Fruit fly (Drosophila melanogaster): ENCODE measurements around the gene Lmpt.

Lmpt gene

DNA sequence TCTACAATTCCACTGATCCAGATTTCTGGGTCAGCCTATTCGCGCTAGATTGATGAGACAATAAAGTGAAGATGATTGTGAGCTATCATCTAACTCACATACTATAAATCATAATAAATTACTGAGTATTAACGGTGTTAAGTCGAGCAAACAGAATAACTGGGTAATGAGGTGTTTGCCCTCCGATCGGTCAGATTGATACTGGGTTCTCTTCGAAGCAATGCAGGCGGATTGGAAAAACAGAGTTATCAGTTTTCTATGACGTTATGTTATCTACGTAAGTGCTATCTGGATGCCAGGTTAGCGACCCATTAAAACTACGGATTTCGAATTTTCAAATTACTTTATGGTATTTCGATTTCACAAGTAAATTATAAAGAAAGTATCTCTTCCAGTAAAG is 26.8 kb downstream of the Lmpt start:
- TF ChIP-seq fru (GFP tag; optimal IDR thresholded peaks at IDR 0.05) = no peak
- no peak for TF ChIP-seq foxo (GFP tag; optimal IDR thresholded peaks at IDR 0.05)
- TF ChIP-seq Hr78 (GFP tag; optimal IDR thresholded peaks at IDR 0.05) = no peak
- TF ChIP-seq sv (GFP tag; optimal IDR thresholded peaks at IDR 0.05) = no peak
- no peak for TF ChIP-seq Abd-B (GFP tag; optimal IDR thresholded peaks at IDR 0.05)
- no peak for TF ChIP-seq brk (GFP tag; optimal IDR thresholded peaks at IDR 0.05)
- TF ChIP-seq dmrt93B (GFP tag; optimal IDR thresholded peaks at IDR 0.05) = no peak

DNA sequence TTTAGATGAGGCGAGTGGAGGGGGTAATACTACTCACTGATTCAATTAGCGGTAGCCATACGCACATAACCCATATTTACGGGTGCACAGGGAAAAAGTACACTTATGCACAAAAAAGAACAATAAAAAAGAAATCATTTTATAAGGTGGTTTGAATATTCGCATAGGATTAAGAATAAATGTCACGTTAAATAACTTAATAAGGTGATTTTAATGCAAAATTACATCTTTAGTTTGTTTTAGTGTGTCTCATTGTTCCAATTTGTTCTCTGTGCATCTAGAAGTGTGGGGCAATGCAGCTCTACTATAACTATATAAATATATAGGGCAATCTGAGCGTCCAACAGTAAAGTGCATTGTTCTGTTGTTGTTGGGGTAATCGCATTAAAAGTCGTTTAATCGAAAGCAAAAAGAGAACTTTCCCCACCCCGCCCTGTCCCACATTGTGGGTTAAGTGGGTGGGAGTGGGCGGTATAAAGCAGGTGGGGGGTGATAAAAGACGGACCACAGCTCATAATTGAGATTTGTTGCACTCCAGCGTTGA is 27.7 kb downstream of the Lmpt start:
- TF ChIP-seq br (GFP tag; optimal IDR thresholded peaks at IDR 0.05) (no peak), GATAd (GFP tag; optimal IDR thresholded peaks at IDR 0.05) (no peak), pan (optimal IDR thresholded peaks at IDR 0.05) (no peak), foxo (GFP tag; optimal IDR thresholded peaks at IDR 0.05) (no peak), Hr83 (GFP tag; optimal IDR thresholded peaks at IDR 0.05; ENCODE audit: poor library complexity, severe bottlenecking) (no peak), N (GFP tag; optimal IDR thresholded peaks at IDR 0.05) (no peak), tai (GFP tag; optimal IDR thresholded peaks at IDR 0.05) (no peak), dl (GFP tag; optimal IDR thresholded peaks at IDR 0.05; ENCODE audit: insufficient read depth in 1 of 2, partially characterized antibody in 2 of 2) (no peak), ey (GFP tag; optimal IDR thresholded peaks at IDR 0.05) (no peak), Hr78 (GFP tag; optimal IDR thresholded peaks at IDR 0.05) (no peak), Dfd (GFP tag; optimal IDR thresholded peaks at IDR 0.05) (no peak), CG32264 (GFP tag; optimal IDR thresholded peaks at IDR 0.05) (no peak), OdsH (GFP tag; optimal IDR thresholded peaks at IDR 0.05) (no peak), fru (GFP tag; optimal IDR thresholded peaks at IDR 0.05) (no peak), Sp1 (GFP tag; optimal IDR thresholded peaks at IDR 0.05) (no peak), dsf (GFP tag; optimal IDR thresholded peaks at IDR 0.05; ENCODE audit: borderline replicate concordance) (no peak), Jra (GFP tag; optimal IDR thresholded peaks at IDR 0.05) (no peak), rgr (GFP tag; optimal IDR thresholded peaks at IDR 0.05) (no peak)

DNA sequence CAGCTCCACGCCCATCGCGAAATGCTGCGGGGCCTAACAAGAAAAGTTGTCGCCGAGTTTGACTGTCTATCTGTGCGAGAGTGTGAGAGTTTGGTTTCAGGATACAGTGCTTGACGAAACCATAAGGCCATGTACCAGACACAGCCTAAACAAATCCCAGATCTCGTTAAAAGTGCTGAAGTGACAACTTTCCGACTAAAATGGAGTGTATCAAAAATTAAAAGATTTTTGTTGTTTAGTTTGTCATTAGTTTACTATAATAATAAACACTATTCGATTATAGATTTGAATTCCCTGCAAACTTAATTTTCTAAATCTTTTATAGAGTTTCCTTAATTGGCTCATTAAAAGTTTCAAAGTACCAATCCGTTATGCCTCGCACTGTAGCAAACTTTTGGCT is 28.6 kb downstream of the Lmpt start:
- no peak for TF ChIP-seq h (GFP tag; optimal IDR thresholded peaks at IDR 0.05)
- no peak for TF ChIP-seq sv (GFP tag; optimal IDR thresholded peaks at IDR 0.05)
- TF ChIP-seq jim (GFP tag; optimal IDR thresholded peaks at IDR 0.05) = no peak
- no peak for TF ChIP-seq woc (GFP tag; optimal IDR thresholded peaks at IDR 0.05)
- TF ChIP-seq rgr (GFP tag; optimal IDR thresholded peaks at IDR 0.05) = no peak
- TF ChIP-seq Rel (GFP tag; optimal IDR thresholded peaks at IDR 0.05) = no peak
- TF ChIP-seq Rel (tag; optimal IDR thresholded peaks at IDR 0.05) = no peak
- no peak for TF ChIP-seq Hnf4 (GFP tag; optimal IDR thresholded peaks at IDR 0.05)
- no peak for TF ChIP-seq dl (GFP tag; optimal IDR thresholded peaks at IDR 0.05; ENCODE audit: insufficient read depth in 1 of 2, partially characterized antibody in 2 of 2)
- TF ChIP-seq CrebA (GFP tag; optimal IDR thresholded peaks at IDR 0.05; ENCODE audit: borderline replicate concordance) = no peak
- TF ChIP-seq Abd-B (GFP tag; optimal IDR thresholded peaks at IDR 0.05) = no peak
- no peak for TF ChIP-seq lola (GFP tag; optimal IDR thresholded peaks at IDR 0.05)
- no peak for TF ChIP-seq Dfd (GFP tag; optimal IDR thresholded peaks at IDR 0.05)
- TF ChIP-seq foxo (GFP tag; optimal IDR thresholded peaks at IDR 0.05) = no peak
- TF ChIP-seq ey (GFP tag; optimal IDR thresholded peaks at IDR 0.05) = no peak

dm6 chr3L:16896408-16896807 is 31.3 kb downstream of the Lmpt start:
- no peak for TF ChIP-seq Hr83 (GFP tag; optimal IDR thresholded peaks at IDR 0.05; ENCODE audit: poor library complexity, severe bottlenecking)
- no peak for TF ChIP-seq Hr78 (GFP tag; optimal IDR thresholded peaks at IDR 0.05)

DNA sequence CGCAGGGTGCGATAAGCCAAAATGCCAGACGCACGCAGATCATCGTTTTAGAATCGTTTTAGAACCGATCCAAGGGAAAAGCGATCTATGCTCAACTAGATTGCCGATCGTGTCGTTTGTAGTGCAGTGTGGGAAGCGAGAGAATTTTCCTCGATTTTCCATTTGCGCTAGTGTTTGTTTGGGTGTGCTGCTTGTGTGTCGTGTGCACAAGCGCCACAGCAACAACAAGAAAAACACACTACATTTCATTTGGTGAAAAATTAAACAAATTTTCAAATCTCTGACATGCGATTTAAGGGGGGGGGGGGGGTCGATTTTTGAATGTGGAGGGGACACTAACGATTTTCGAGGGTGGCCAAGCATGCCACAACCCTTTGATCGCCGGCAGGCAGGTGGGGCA is 45.4 kb downstream of the Lmpt start:
- no peak for TF ChIP-seq jim (GFP tag; optimal IDR thresholded peaks at IDR 0.05)
- TF ChIP-seq h (GFP tag; optimal IDR thresholded peaks at IDR 0.05) = no peak
- no peak for TF ChIP-seq N (GFP tag; optimal IDR thresholded peaks at IDR 0.05)
- no peak for TF ChIP-seq pan (optimal IDR thresholded peaks at IDR 0.05)
- no peak for TF ChIP-seq psq (GFP tag; optimal IDR thresholded peaks at IDR 0.05)
- no peak for TF ChIP-seq woc (GFP tag; optimal IDR thresholded peaks at IDR 0.05)
- no peak for TF ChIP-seq Dif (GFP tag; optimal IDR thresholded peaks at IDR 0.05; ENCODE audit: partially characterized antibody)
- no peak for TF ChIP-seq Mio (GFP tag; optimal IDR thresholded peaks at IDR 0.05)
- TF ChIP-seq dl (GFP tag; optimal IDR thresholded peaks at IDR 0.05; ENCODE audit: insufficient read depth in 1 of 2, partially characterized antibody in 2 of 2) = no peak
- TF ChIP-seq sv (GFP tag; optimal IDR thresholded peaks at IDR 0.05) = no peak
- no peak for TF ChIP-seq rgr (GFP tag; optimal IDR thresholded peaks at IDR 0.05)

All from whole organism, wandering third instar larva.